Worm (Caenorhabditis elegans) whole organism, late embryonic: ENCODE measurements around the gene F53F4.7.
A peak's percentile ranks its signal among the peaks of the same experiment; 100 is the strongest.

ENCODE experiments used
- C08G9.2 ChIP-seq: sonication (generic microtip); optimal IDR thresholded peaks from 2 replicates; lab custom pipeline; 2016; ENCODE audit warnings: mild to moderate bottlenecking, missing genetic modification characterization, moderate library complexity, missing compliant biosample characterization
- F13H6.1 ChIP-seq: sonication (generic microtip); optimal IDR thresholded peaks from 2 replicates; lab custom pipeline; 2016; ENCODE audit warnings: missing genetic modification characterization, missing compliant biosample characterization
- K09A11.1 ChIP-seq: sonication (generic microtip); optimal IDR thresholded peaks from 2 replicates; lab custom pipeline; 2017; ENCODE audit warnings: antibody characterized with exemption, mild to moderate bottlenecking, missing genetic modification characterization, missing compliant biosample characterization; ENCODE audit not compliant: insufficient read depth
- Y22D7AL.16 ChIP-seq: sonication (generic microtip); optimal IDR thresholded peaks from 2 replicates; lab custom pipeline; 2016; ENCODE audit warnings: missing genetic modification characterization, missing compliant biosample characterization
- ceh-14 ChIP-seq: sonication (generic microtip); optimal IDR thresholded peaks from 2 replicates; lab custom pipeline; 2016; ENCODE audit warnings: missing genotype, missing genetic modification characterization, missing compliant biosample characterization
- ceh-19 ChIP-seq: fragments of 200-800 bp; sonication (Bioruptor generic); optimal IDR thresholded peaks from 2 replicates; lab custom pipeline; 2018; ENCODE audit warnings: mild to moderate bottlenecking, missing genetic modification characterization, missing compliant biosample characterization
- ceh-2 ChIP-seq: sonication (generic microtip); optimal IDR thresholded peaks from 2 replicates; lab custom pipeline; 2016; ENCODE audit warnings: missing genotype, missing genetic modification characterization, missing compliant biosample characterization
- ceh-30 ChIP-seq: fragments of 150-350 bp; optimal IDR thresholded peaks from 2 replicates; lab custom pipeline; 2014; ENCODE audit warnings: missing biosample characterization, missing genetic modification characterization
- ceh-45 ChIP-seq: fragments of 200-800 bp; sonication (Bioruptor generic); IDR thresholded peaks from 2 replicates; pipeline ENCODE4 v1.3.6; 2022; ENCODE audit warnings: missing genetic modification reagents, missing genetic modification characterization, missing compliant biosample characterization
- ceh-48 ChIP-seq: sonication (generic microtip); optimal IDR thresholded peaks from 2 replicates; lab custom pipeline; 2016; ENCODE audit warnings: missing genetic modification characterization, inconsistent platforms, missing compliant biosample characterization
- ceh-9 ChIP-seq: sonication (generic microtip); optimal IDR thresholded peaks from 2 replicates; lab custom pipeline; 2016; ENCODE audit warnings: mild to moderate bottlenecking, missing genetic modification characterization, inconsistent platforms, missing compliant biosample characterization
- che-1 ChIP-seq: sonication (generic microtip); optimal IDR thresholded peaks from 2 replicates; lab custom pipeline; 2016; ENCODE audit warnings: mild to moderate bottlenecking, missing genetic modification characterization, missing compliant biosample characterization
- dve-1 ChIP-seq: sonication (generic microtip); optimal IDR thresholded peaks from 2 replicates; lab custom pipeline; 2017; ENCODE audit warnings: antibody characterized with exemption, mild to moderate bottlenecking, missing genetic modification characterization, missing compliant biosample characterization
- elt-2 ChIP-seq: sonication (generic microtip); optimal IDR thresholded peaks from 2 replicates; lab custom pipeline; 2016; ENCODE audit warnings: missing genetic modification reagents, missing genetic modification characterization, missing compliant biosample characterization
- elt-4 ChIP-seq: sonication (generic microtip); optimal IDR thresholded peaks from 2 replicates; lab custom pipeline; 2016; ENCODE audit warnings: missing genetic modification characterization, missing compliant biosample characterization
- ets-4 ChIP-seq: sonication (generic microtip); optimal IDR thresholded peaks from 2 replicates; lab custom pipeline; 2016; ENCODE audit warnings: missing genetic modification characterization, missing compliant biosample characterization
- fax-1 ChIP-seq: sonication (generic microtip); optimal IDR thresholded peaks from 2 replicates; lab custom pipeline; 2016; ENCODE audit warnings: missing genotype, missing genetic modification characterization, missing compliant biosample characterization
- hlh-15 ChIP-seq: sonication (generic microtip); optimal IDR thresholded peaks from 2 replicates; lab custom pipeline; 2016; ENCODE audit warnings: missing genetic modification characterization, missing compliant biosample characterization
- hlh-8 ChIP-seq: sonication (generic microtip); optimal IDR thresholded peaks from 2 replicates; lab custom pipeline; 2016; ENCODE audit warnings: missing genotype, missing genetic modification characterization, missing compliant biosample characterization
- madf-2 ChIP-seq: sonication (generic microtip); optimal IDR thresholded peaks from 2 replicates; lab custom pipeline; 2017; ENCODE audit warnings: missing genetic modification characterization, missing compliant biosample characterization
- nhr-11 ChIP-seq: fragments of 150-350 bp; optimal IDR thresholded peaks from 2 replicates; lab custom pipeline; 2014; ENCODE audit warnings: missing biosample characterization, missing genetic modification characterization
- nhr-232 ChIP-seq: sonication (generic microtip); optimal IDR thresholded peaks from 2 replicates; lab custom pipeline; 2016; ENCODE audit warnings: missing genetic modification characterization, missing compliant biosample characterization
- npax-4 ChIP-seq: sonication (generic microtip); optimal IDR thresholded peaks from 2 replicates; lab custom pipeline; 2016; ENCODE audit warnings: missing genetic modification characterization, missing compliant biosample characterization
- pag-3 ChIP-seq: sonication (generic microtip); optimal IDR thresholded peaks from 2 replicates; lab custom pipeline; 2016; ENCODE audit warnings: missing compliant biosample characterization, missing genetic modification characterization, borderline replicate concordance
- pat-9 ChIP-seq: fragments of 200-800 bp; sonication (Bioruptor generic); optimal IDR thresholded peaks from 2 replicates; lab custom pipeline; 2018; ENCODE audit warnings: mild to moderate bottlenecking, missing genetic modification characterization, moderate library complexity, missing compliant biosample characterization
- pax-1 ChIP-seq: fragments of 150-350 bp; optimal IDR thresholded peaks from 2 replicates; lab custom pipeline; 2014; ENCODE audit warnings: missing biosample characterization, missing genetic modification characterization
- pqm-1 ChIP-seq: sonication (generic microtip); optimal IDR thresholded peaks from 2 replicates; lab custom pipeline; 2016; ENCODE audit warnings: missing genetic modification characterization, missing compliant biosample characterization
- pros-1 ChIP-seq: fragments of 150-350 bp; optimal IDR thresholded peaks from 2 replicates; lab custom pipeline; 2014; ENCODE audit warnings: missing biosample characterization, missing genetic modification reagents, missing genetic modification characterization
- rnt-1 ChIP-seq: sonication (generic microtip); optimal IDR thresholded peaks from 2 replicates; lab custom pipeline; 2016; ENCODE audit warnings: missing genetic modification characterization, missing compliant biosample characterization
- sox-2 ChIP-seq: fragments of 200-800 bp; sonication (Bioruptor generic); IDR thresholded peaks from 2 replicates; pipeline ENCODE4 v1.3.6; 2022; ENCODE audit warnings: missing genetic modification reagents, missing genetic modification characterization, missing compliant biosample characterization
- sox-4 ChIP-seq: sonication (generic microtip); optimal IDR thresholded peaks from 2 replicates; lab custom pipeline; 2017; ENCODE audit warnings: mild to moderate bottlenecking, missing genetic modification characterization, inconsistent platforms, missing compliant biosample characterization
- tbx-2 ChIP-seq: sonication (generic microtip); optimal IDR thresholded peaks from 2 replicates; lab custom pipeline; 2016; ENCODE audit warnings: missing genetic modification characterization, missing compliant biosample characterization
- tbx-7 ChIP-seq: sonication (generic microtip); optimal IDR thresholded peaks from 2 replicates; lab custom pipeline; 2016; ENCODE audit warnings: missing genotype, missing genetic modification characterization, missing compliant biosample characterization
- ttx-3 ChIP-seq: sonication (generic microtip); optimal IDR thresholded peaks from 2 replicates; lab custom pipeline; 2016; ENCODE audit warnings: missing genetic modification reagents, missing genetic modification characterization, missing compliant biosample characterization
- unc-3 ChIP-seq, 2 experiments: fragments of 200-800 bp in 1 of 2; sonication (Bioruptor generic) in 1 of 2; sonication (generic microtip) in 1 of 2; conservative IDR thresholded peaks in 1 of 2; optimal IDR thresholded peaks in 1 of 2; 2 replicates each; pipeline versions ENCODE4 v1.3.6 to Lab custom; 2016 to 2022; ENCODE audit warnings: missing compliant biosample characterization in 2 of 2, missing genetic modification characterization in 2 of 2, missing genetic modification reagents in 1 of 2
- unc-42 ChIP-seq: sonication (generic microtip); optimal IDR thresholded peaks from 2 replicates; lab custom pipeline; 2016; ENCODE audit warnings: missing genotype, missing genetic modification characterization, missing compliant biosample characterization
- unc-55 ChIP-seq: sonication (generic microtip); optimal IDR thresholded peaks from 2 replicates; lab custom pipeline; 2017; ENCODE audit warnings: missing biosample characterization, missing genetic modification reagents, missing genetic modification characterization

The F53F4.7 gene

ce11 chrV:13655202-13655764 lies 41.5 kb upstream of the F53F4.7 start (continued):
- TF ChIP-seq C08G9.2 (peak; percentile 3), pros-1 (tag; lab: Kevin White, UChicago) (peak; percentile 22), hlh-15 (tag; lab: Kevin White, UChicago) (no peak), tbx-2 (tag; lab: Kevin White, UChicago) (peak; percentile 62)

DNA sequence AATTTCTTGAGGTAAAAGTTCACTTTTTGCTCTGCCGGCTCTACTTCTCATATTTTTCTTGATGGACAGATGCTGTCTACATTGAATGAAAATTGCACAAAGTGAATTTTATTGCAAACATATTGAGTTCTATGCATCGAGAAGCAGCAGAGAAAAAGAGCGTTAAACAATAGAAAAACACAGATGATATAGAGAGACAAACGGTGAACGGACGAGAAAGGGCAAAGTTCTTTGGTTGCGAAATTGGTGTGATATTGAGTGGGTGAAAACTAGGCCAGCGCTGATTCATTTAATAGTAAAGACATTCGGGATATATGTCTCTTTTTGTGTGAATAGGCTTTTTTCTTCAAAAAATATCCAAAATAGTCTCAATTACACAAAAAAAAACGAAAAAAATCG lies 40.6 kb upstream of the F53F4.7 start:
- no peak for TF ChIP-seq C08G9.2

- TF ChIP-seq pros-1 (tag; lab: Kevin White, UChicago) (no peak), ets-4 (tag; lab: Kevin White, UChicago) (no peak), sox-4 (no peak), sox-2 (GFP tag; lab: Robert Waterston, UW) (no peak), K09A11.1 (tag; lab: Kevin White, UChicago) (no peak), che-1 (tag; lab: Kevin White, UChicago) (no peak), npax-4 (tag; lab: Kevin White, UChicago) (no peak), unc-55 (GFP tag; lab: Kevin White, UChicago) (no peak), unc-3 (GFP tag; conservative IDR thresholded peaks at IDR 0.05; lab: Robert Waterston, UW) (no peak), unc-3 (tag; optimal IDR thresholded peaks at IDR 0.05; lab: Kevin White, UChicago) (no peak), ttx-3 (tag; lab: Kevin White, UChicago) (no peak), fax-1 (tag; lab: Kevin White, UChicago) (no peak), Y22D7AL.16 (tag; lab: Kevin White, UChicago) (no peak), elt-4 (tag; lab: Kevin White, UChicago) (no peak), ceh-14 (no peak)
Observed at ce11 chrV:13653713-13654393, 40.1 kb upstream of the F53F4.7 start, which contains the start of gene lpin-1. Gene lpin-1, minus strand, starts transcription at chrV:13654129.

DNA sequence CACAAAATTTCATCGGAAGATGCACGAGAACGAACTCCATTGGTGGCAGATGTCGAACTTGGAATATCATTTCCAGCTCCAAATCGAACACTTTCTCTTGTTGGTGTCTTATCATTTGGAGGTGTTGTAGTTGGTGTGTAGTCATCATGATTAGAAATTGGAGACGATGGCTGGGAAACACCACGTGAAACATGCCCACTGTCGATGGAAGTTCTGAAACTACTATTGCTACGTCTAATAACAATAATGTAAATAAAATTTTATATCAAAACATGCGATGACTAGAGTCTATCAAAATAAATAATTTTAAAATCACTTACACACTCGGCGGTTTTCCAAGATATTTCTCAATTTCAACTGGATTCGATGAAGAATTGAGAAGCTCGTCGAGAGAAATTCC lies 38.6 kb upstream of the F53F4.7 start:
- no peak for TF ChIP-seq unc-3 (GFP tag; conservative IDR thresholded peaks at IDR 0.05; lab: Robert Waterston, UW)
- TF ChIP-seq unc-3 (tag; optimal IDR thresholded peaks at IDR 0.05; lab: Kevin White, UChicago) = no peak
- no peak for TF ChIP-seq sox-2 (GFP tag; lab: Robert Waterston, UW)
- no peak for TF ChIP-seq C08G9.2
- TF ChIP-seq pqm-1 (tag; lab: Kevin White, UChicago) = no peak
- TF ChIP-seq npax-4 (tag; lab: Kevin White, UChicago) = no peak
- TF ChIP-seq unc-42 (tag; lab: Kevin White, UChicago) = no peak
- no peak for TF ChIP-seq sox-4
- no peak for TF ChIP-seq dve-1 (tag; lab: Kevin White, UChicago)
- no peak for TF ChIP-seq elt-2 (tag; lab: Kevin White, UChicago)
- TF ChIP-seq ceh-9 (tag; lab: Kevin White, UChicago) = no peak
- no peak for TF ChIP-seq nhr-232 (tag; lab: Kevin White, UChicago)
- no peak for TF ChIP-seq ceh-19
- no peak for TF ChIP-seq pax-1 (tag; lab: Kevin White, UChicago)
- TF ChIP-seq hlh-8 = no peak
- TF ChIP-seq Y22D7AL.16 (tag; lab: Kevin White, UChicago) = no peak
- TF ChIP-seq ceh-48 (tag; lab: Kevin White, UChicago) = no peak
- no peak for TF ChIP-seq ceh-2 (tag; lab: Kevin White, UChicago)
- no peak for TF ChIP-seq K09A11.1 (tag; lab: Kevin White, UChicago)
- TF ChIP-seq rnt-1 (tag; lab: Kevin White, UChicago) = no peak
- no peak for TF ChIP-seq F13H6.1 (tag; lab: Kevin White, UChicago)

- TF ChIP-seq madf-2 (tag; lab: Kevin White, UChicago) (no peak), rnt-1 (tag; lab: Kevin White, UChicago) (no peak), pag-3 (tag; lab: Kevin White, UChicago) (no peak), elt-2 (tag; lab: Kevin White, UChicago) (no peak), ceh-48 (tag; lab: Kevin White, UChicago) (no peak), pat-9 (no peak), ceh-30 (tag; lab: Kevin White, UChicago) (no peak), tbx-7 (tag; lab: Kevin White, UChicago) (no peak), C08G9.2 (no peak), ceh-45 (GFP tag; lab: Robert Waterston, UW) (no peak), nhr-11 (no peak)
Observed at ce11 chrV:13650800-13651199, 37.0 kb upstream of the F53F4.7 start.
